Worm (Caenorhabditis elegans) whole organism, late embryonic: Measurements from ENCODE around the gene cdk-12.
A peak's percentile ranks its signal among the peaks of the same experiment; 100 is the strongest.

Experiments used
- C38D4.7 ChIP-seq: fragments of 200-800 bp; sonication (Bioruptor generic); optimal IDR thresholded peaks from 2 replicates; lab custom pipeline; 2018; ENCODE audit warnings: mild to moderate bottlenecking, missing genetic modification characterization, moderate library complexity, missing compliant biosample characterization
- F13H6.1 ChIP-seq: sonication (generic microtip); optimal IDR thresholded peaks from 2 replicates; lab custom pipeline; 2016; ENCODE audit warnings: missing genetic modification characterization, missing compliant biosample characterization
- T23F11.4 ChIP-seq: fragments of 200-800 bp; sonication (Bioruptor generic); optimal IDR thresholded peaks from 2 replicates; lab custom pipeline; 2018; ENCODE audit warnings: mild to moderate bottlenecking, missing genetic modification characterization, missing compliant biosample characterization
- ahr-1 ChIP-seq: sonication (generic microtip); optimal IDR thresholded peaks from 2 replicates; lab custom pipeline; 2016; ENCODE audit warnings: missing genetic modification characterization, missing compliant biosample characterization
- ama-1 ChIP-seq: fragments of 150-350 bp; optimal IDR thresholded peaks from 2 replicates; lab custom pipeline; 2014
- ceh-14 ChIP-seq: sonication (generic microtip); optimal IDR thresholded peaks from 2 replicates; lab custom pipeline; 2016; ENCODE audit warnings: missing genotype, missing genetic modification characterization, missing compliant biosample characterization
- ceh-19 ChIP-seq: fragments of 200-800 bp; sonication (Bioruptor generic); optimal IDR thresholded peaks from 2 replicates; lab custom pipeline; 2018; ENCODE audit warnings: mild to moderate bottlenecking, missing genetic modification characterization, missing compliant biosample characterization
- ceh-22 ChIP-seq: sonication (generic microtip); optimal IDR thresholded peaks from 2 replicates; lab custom pipeline; 2017; ENCODE audit warnings: missing biosample characterization, missing genetic modification characterization
- ceh-24 ChIP-seq: sonication (generic microtip); optimal IDR thresholded peaks from 2 replicates; lab custom pipeline; 2016; ENCODE audit warnings: mild to moderate bottlenecking, missing genetic modification characterization, missing compliant biosample characterization
- ceh-45 ChIP-seq: fragments of 200-800 bp; sonication (Bioruptor generic); IDR thresholded peaks from 2 replicates; pipeline ENCODE4 v1.3.6; 2022; ENCODE audit warnings: missing genetic modification reagents, missing genetic modification characterization, missing compliant biosample characterization
- ceh-6 ChIP-seq: fragments of 200-800 bp; sonication (Bioruptor generic); optimal IDR thresholded peaks from 2 replicates; lab custom pipeline; 2018; ENCODE audit warnings: mild to moderate bottlenecking, missing genetic modification characterization, missing compliant biosample characterization
- che-1 ChIP-seq: sonication (generic microtip); optimal IDR thresholded peaks from 2 replicates; lab custom pipeline; 2016; ENCODE audit warnings: mild to moderate bottlenecking, missing genetic modification characterization, missing compliant biosample characterization
- dmd-4 ChIP-seq: sonication (generic microtip); optimal IDR thresholded peaks from 2 replicates; lab custom pipeline; 2016; ENCODE audit warnings: borderline replicate concordance, missing genetic modification characterization, missing compliant biosample characterization
- dve-1 ChIP-seq: sonication (generic microtip); optimal IDR thresholded peaks from 2 replicates; lab custom pipeline; 2017; ENCODE audit warnings: antibody characterized with exemption, mild to moderate bottlenecking, missing genetic modification characterization, missing compliant biosample characterization
- elt-2 ChIP-seq: sonication (generic microtip); optimal IDR thresholded peaks from 2 replicates; lab custom pipeline; 2016; ENCODE audit warnings: missing genetic modification reagents, missing genetic modification characterization, missing compliant biosample characterization
- eyg-1 ChIP-seq: sonication (generic microtip); optimal IDR thresholded peaks from 2 replicates; lab custom pipeline; 2016; ENCODE audit warnings: missing genotype, missing genetic modification characterization, missing compliant biosample characterization
- fax-1 ChIP-seq: sonication (generic microtip); optimal IDR thresholded peaks from 2 replicates; lab custom pipeline; 2016; ENCODE audit warnings: missing genotype, missing genetic modification characterization, missing compliant biosample characterization
- fkh-6 ChIP-seq: sonication (generic microtip); optimal IDR thresholded peaks from 2 replicates; lab custom pipeline; 2016; ENCODE audit warnings: missing genetic modification characterization, missing compliant biosample characterization
- gmeb-2 ChIP-seq: sonication (generic microtip); optimal IDR thresholded peaks from 2 replicates; lab custom pipeline; 2016; ENCODE audit warnings: missing genetic modification characterization, inconsistent platforms, missing compliant biosample characterization
- hlh-13 ChIP-seq: fragments of 200-800 bp; sonication (Bioruptor generic); optimal IDR thresholded peaks from 2 replicates; lab custom pipeline; 2018; ENCODE audit warnings: mild to moderate bottlenecking, missing genetic modification characterization, missing compliant biosample characterization
- hlh-15 ChIP-seq: sonication (generic microtip); optimal IDR thresholded peaks from 2 replicates; lab custom pipeline; 2016; ENCODE audit warnings: missing genetic modification characterization, missing compliant biosample characterization
- hlh-8 ChIP-seq: sonication (generic microtip); optimal IDR thresholded peaks from 2 replicates; lab custom pipeline; 2016; ENCODE audit warnings: missing genotype, missing genetic modification characterization, missing compliant biosample characterization
- mec-3 ChIP-seq: sonication (generic microtip); optimal IDR thresholded peaks from 2 replicates; lab custom pipeline; 2016; ENCODE audit warnings: borderline replicate concordance, missing genetic modification characterization, missing compliant biosample characterization
- nhr-11 ChIP-seq: fragments of 150-350 bp; optimal IDR thresholded peaks from 2 replicates; lab custom pipeline; 2014; ENCODE audit warnings: missing biosample characterization, missing genetic modification characterization
- nhr-232 ChIP-seq: sonication (generic microtip); optimal IDR thresholded peaks from 2 replicates; lab custom pipeline; 2016; ENCODE audit warnings: missing genetic modification characterization, missing compliant biosample characterization
- odd-2 ChIP-seq: sonication (generic microtip); optimal IDR thresholded peaks from 2 replicates; lab custom pipeline; 2017; ENCODE audit warnings: antibody characterized with exemption, mild to moderate bottlenecking, missing genetic modification characterization, missing compliant biosample characterization
- pat-9 ChIP-seq: fragments of 200-800 bp; sonication (Bioruptor generic); optimal IDR thresholded peaks from 2 replicates; lab custom pipeline; 2018; ENCODE audit warnings: mild to moderate bottlenecking, missing genetic modification characterization, moderate library complexity, missing compliant biosample characterization
- pha-2 ChIP-seq: sonication (generic microtip); optimal IDR thresholded peaks from 2 replicates; lab custom pipeline; 2017; ENCODE audit warnings: mild to moderate bottlenecking, missing genetic modification characterization, missing compliant biosample characterization
- ref-2 ChIP-seq: sonication (generic microtip); optimal IDR thresholded peaks from 2 replicates; lab custom pipeline; 2016; ENCODE audit warnings: missing genetic modification characterization, missing compliant biosample characterization
- rnt-1 ChIP-seq: sonication (generic microtip); optimal IDR thresholded peaks from 2 replicates; lab custom pipeline; 2016; ENCODE audit warnings: missing genetic modification characterization, missing compliant biosample characterization
- sdc-2 ChIP-seq: sonication (generic microtip); optimal IDR thresholded peaks from 2 replicates; lab custom pipeline; 2016; ENCODE audit warnings: missing genotype, missing genetic modification characterization, missing compliant biosample characterization
- sox-2 ChIP-seq: fragments of 200-800 bp; sonication (Bioruptor generic); IDR thresholded peaks from 2 replicates; pipeline ENCODE4 v1.3.6; 2022; ENCODE audit warnings: missing genetic modification reagents, missing genetic modification characterization, missing compliant biosample characterization
- sox-4 ChIP-seq: sonication (generic microtip); optimal IDR thresholded peaks from 2 replicates; lab custom pipeline; 2017; ENCODE audit warnings: mild to moderate bottlenecking, missing genetic modification characterization, inconsistent platforms, missing compliant biosample characterization
- syd-9 ChIP-seq: sonication (generic microtip); optimal IDR thresholded peaks from 2 replicates; lab custom pipeline; 2016; ENCODE audit warnings: mild to moderate bottlenecking, missing genetic modification characterization, moderate library complexity, missing compliant biosample characterization
- tbx-2 ChIP-seq: sonication (generic microtip); optimal IDR thresholded peaks from 2 replicates; lab custom pipeline; 2016; ENCODE audit warnings: missing genetic modification characterization, missing compliant biosample characterization
- ttx-3 ChIP-seq: sonication (generic microtip); optimal IDR thresholded peaks from 2 replicates; lab custom pipeline; 2016; ENCODE audit warnings: missing genetic modification reagents, missing genetic modification characterization, missing compliant biosample characterization
- unc-3 ChIP-seq, 2 experiments: fragments of 200-800 bp in 1 of 2; sonication (Bioruptor generic) in 1 of 2; sonication (generic microtip) in 1 of 2; conservative IDR thresholded peaks in 1 of 2; optimal IDR thresholded peaks in 1 of 2; 2 replicates each; pipeline versions ENCODE4 v1.3.6 to Lab custom; 2016 to 2022; ENCODE audit warnings: missing compliant biosample characterization in 2 of 2, missing genetic modification characterization in 2 of 2, missing genetic modification reagents in 1 of 2
- unc-55 ChIP-seq: sonication (generic microtip); optimal IDR thresholded peaks from 2 replicates; lab custom pipeline; 2017; ENCODE audit warnings: missing biosample characterization, missing genetic modification reagents, missing genetic modification characterization
- zip-5 ChIP-seq: sonication (generic microtip); optimal IDR thresholded peaks from 2 replicates; lab custom pipeline; 2016; ENCODE audit warnings: missing genetic modification characterization, missing compliant biosample characterization

The cdk-12 gene

DNA sequence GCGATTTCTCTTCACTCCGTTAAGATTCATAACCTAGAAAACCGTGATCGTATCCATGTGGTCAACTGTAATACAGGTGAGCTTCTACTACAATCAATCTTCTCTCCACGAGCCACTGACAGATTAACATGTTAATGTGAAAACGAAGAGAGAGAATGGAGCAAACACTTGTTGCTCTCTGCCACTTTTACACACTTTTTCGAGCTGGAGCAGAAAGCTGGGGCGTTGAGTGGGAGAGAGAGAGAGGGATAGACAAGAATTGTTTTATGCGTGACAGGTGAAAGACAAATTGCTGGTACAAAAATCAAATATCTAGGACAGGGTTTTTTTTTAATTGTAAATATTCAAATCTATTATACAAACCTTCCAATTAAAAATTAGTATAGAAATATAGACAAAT, 25.6 kb downstream of the cdk-12 start (continued):
- TF ChIP-seq nhr-11 (tag; lab: Kevin White, UChicago) (no peak), odd-2 (no peak), rnt-1 (tag; lab: Kevin White, UChicago) (peak; percentile 32), T23F11.4 (GFP tag; lab: Kevin White, UChicago) (no peak), ceh-45 (GFP tag; lab: Robert Waterston, UW) (no peak), sdc-2 (no peak), gmeb-2 (no peak), ceh-6 (GFP tag; lab: Kevin White, UChicago) (no peak), ceh-22 (tag; lab: Kevin White, UChicago) (no peak), che-1 (no peak), hlh-13 (GFP tag; lab: Kevin White, UChicago) (no peak)
- TF ChIP-seq, all 69 proteins: peak for 5

DNA sequence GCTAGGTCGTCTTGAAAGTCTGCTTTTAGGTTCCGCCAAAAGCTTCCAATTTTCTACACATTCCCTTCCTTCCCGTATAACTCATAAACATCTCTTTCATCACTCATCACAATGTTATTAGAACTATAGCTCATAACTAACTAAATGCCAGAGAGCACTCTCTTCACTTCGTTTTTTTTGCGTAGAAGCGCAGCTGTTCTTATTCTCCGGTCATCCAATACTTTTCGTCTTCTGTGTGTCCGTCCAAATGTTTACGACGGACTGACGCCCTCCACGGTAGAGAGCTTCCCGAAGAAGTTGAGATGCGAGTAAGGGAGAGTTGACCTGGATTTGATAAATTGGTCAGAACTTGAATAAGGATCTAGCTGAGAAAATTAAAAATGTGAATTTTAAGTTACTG, 26.4 kb downstream of the cdk-12 start:
- no peak for TF ChIP-seq unc-3 (GFP tag; conservative IDR thresholded peaks at IDR 0.05; lab: Robert Waterston, UW)
- no peak for TF ChIP-seq unc-3 (tag; optimal IDR thresholded peaks at IDR 0.05; lab: Kevin White, UChicago)
- TF ChIP-seq pat-9 (tag; lab: Kevin White, UChicago) = no peak
- TF ChIP-seq ref-2 (tag; lab: Kevin White, UChicago) = no peak
- no peak for TF ChIP-seq mec-3 (tag; lab: Kevin White, UChicago)
- TF ChIP-seq hlh-8 = no peak
- TF ChIP-seq C38D4.7 (GFP tag; lab: Kevin White, UChicago) = no peak
- TF ChIP-seq nhr-232 (tag; lab: Kevin White, UChicago) = no peak
- TF ChIP-seq F13H6.1 (tag; lab: Kevin White, UChicago) = no peak
- no peak for TF ChIP-seq hlh-15
- no peak for TF ChIP-seq ceh-19

DNA sequence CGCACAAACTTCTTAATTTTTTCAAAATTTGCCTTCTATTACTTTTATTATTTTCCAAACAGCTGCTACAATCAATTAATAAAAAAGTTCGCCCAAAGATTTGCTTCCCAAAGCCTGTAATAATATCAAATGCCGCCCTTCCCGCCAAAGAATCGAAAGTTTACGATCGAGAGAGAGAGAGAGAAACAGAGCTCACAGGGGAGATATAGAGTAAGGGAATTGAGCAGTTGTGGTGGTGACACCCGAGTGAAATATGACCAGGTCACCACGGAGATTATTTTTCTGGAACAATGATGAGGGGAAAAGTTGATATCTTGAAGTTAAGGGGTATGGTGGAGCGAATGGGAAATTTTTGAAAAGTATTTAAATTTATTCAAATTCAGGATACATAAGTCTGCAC, 27.1 kb downstream of the cdk-12 start:
- TF ChIP-seq unc-55 (GFP tag; lab: Kevin White, UChicago) (peak; percentile 33), ceh-14 (tag; lab: Kevin White, UChicago) (no peak)

DNA sequence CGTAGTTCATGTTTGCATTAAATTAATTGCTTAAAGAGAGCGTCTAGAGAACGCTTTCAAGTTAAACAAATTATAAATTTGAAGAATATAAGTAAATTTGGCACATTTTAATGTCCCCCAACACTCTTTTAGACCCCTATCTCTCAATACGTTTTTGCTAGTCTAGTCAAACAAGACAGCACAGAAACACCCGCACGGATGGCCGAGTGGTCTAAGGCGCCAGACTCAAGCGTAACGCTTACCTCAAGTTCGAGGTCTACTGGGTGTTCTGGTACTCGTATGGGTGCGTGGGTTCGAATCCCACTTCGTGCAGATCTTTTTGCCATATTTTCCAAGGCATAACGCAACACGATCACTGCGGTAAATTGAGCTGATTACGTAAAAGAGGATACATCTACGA, 29.5 kb downstream of the cdk-12 start:
- TF ChIP-seq nhr-232 (tag; lab: Kevin White, UChicago) (no peak), ref-2 (tag; lab: Kevin White, UChicago) (peak; percentile 29)

DNA sequence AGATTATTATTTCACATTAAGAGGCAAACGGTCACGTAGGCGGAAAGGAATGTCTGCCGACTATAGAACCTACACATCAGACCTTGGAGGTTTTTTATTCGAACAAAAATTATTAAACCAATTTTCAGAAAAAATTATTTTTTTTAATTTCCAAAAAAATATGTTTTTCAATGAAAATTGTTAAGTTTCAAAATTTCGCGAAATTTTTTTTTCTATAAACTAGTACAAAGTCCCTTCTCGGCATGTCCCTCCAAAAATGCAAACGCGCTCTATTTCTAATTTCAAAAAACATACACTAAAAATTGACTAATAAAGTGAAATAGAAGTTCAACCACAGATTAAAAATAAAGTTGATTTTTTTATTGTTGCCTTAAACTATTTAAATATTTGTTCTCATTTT, 32.2 kb downstream of the cdk-12 start, which contains the start of gene ckb-1:
Gene ckb-1 (plus strand): TSS at position 301 of the 400 bp plus-strand sequence.
- TF ChIP-seq ama-1 = no peak
- TF ChIP-seq T23F11.4 (GFP tag; lab: Kevin White, UChicago) = no peak
- no peak for TF ChIP-seq pat-9 (tag; lab: Kevin White, UChicago)
- TF ChIP-seq, all 69 proteins: peak for 0

DNA sequence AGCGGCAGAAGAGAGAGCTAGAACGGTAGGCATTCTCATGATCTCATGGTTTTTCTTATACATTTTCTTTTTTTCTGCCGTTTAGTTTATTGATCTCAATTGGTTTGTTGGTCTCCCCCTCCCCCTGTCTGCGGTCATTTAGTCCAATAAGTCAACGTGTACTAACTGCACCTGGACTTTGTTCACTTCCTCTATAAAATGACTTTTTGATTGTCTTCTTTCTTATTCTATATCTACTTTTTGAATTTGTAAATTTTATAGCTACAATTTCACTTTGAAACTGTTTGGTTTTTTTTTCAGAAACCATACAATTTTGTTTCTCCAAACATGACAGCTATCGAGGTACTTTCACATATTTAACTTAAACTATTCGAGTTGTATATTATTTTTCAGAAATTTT, 34.9 kb downstream of the cdk-12 start, which contains the start of gene ckb-2:
Gene ckb-2 (plus strand): TSS at position 301 of the 400 bp plus-strand sequence.
- no peak for TF ChIP-seq ttx-3 (tag; lab: Kevin White, UChicago)
- no peak for TF ChIP-seq pha-2
- TF ChIP-seq elt-2 (tag; lab: Kevin White, UChicago) = no peak

DNA sequence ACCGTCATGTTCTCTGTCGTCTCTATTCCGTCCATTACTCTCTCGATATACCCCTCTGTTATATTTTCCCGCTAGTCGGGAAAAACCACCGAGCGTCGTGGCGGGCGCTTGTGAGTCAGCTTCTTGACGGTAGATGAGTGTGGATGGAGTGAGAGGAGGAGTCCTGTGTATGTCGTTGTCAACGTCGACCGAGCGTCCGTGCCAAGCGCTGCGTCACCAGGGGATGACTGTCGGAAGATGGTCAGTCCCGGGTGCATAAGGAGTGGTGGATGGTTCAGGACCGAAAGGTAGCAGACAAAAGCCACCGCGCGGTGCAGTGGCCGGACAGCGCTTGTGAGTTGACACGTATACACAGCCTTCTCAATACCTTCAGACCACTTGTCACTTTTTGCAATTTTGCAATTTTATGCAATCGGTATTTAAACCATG, 36.6 kb downstream of the cdk-12 start:
- TF ChIP-seq ref-2 (tag; lab: Kevin White, UChicago) = peak; percentile 57
- TF ChIP-seq zip-5 (tag; lab: Kevin White, UChicago) = peak; percentile 19
- peak; percentile 44 for TF ChIP-seq eyg-1 (tag; lab: Kevin White, UChicago)
- TF ChIP-seq fkh-6 (tag; lab: Kevin White, UChicago) = peak; percentile 33
- TF ChIP-seq ceh-45 (GFP tag; lab: Robert Waterston, UW) = peak; percentile 69; the same call in 1 of the 2 replicates
- peak; percentile 72 for TF ChIP-seq syd-9 (tag; lab: Kevin White, UChicago)
- peak; percentile 61 for TF ChIP-seq tbx-2 (tag; lab: Kevin White, UChicago)
- TF ChIP-seq hlh-15 = peak; percentile 36
- peak; percentile 69 for TF ChIP-seq pha-2
- peak; percentile 57 for TF ChIP-seq ceh-14 (tag; lab: Kevin White, UChicago)
- TF ChIP-seq fax-1 = peak; percentile 20
- TF ChIP-seq ahr-1 (tag; lab: Kevin White, UChicago) = peak; percentile 35
- peak; percentile 49 for TF ChIP-seq C38D4.7 (GFP tag; lab: Kevin White, UChicago)
- peak; percentile 49; the same call in 1 of the 2 replicates for TF ChIP-seq sox-2
- peak; percentile 33 for TF ChIP-seq dmd-4 (tag; lab: Kevin White, UChicago)
- peak; percentile 38 for TF ChIP-seq hlh-8
- peak; percentile 76 for TF ChIP-seq elt-2 (tag; lab: Kevin White, UChicago)
- peak; percentile 16 for TF ChIP-seq ceh-24 (tag; lab: Kevin White, UChicago)
- TF ChIP-seq sox-4 (tag; lab: Kevin White, UChicago) = peak; percentile 30
- TF ChIP-seq dve-1 = peak; percentile 18
